Fruit fly (Drosophila melanogaster) whole organism: ENCODE results near the gene CG7497.

Experiments
- CG8478 ChIP-seq: fragments of >200 bp; optimal IDR thresholded peaks from 2 replicates; lab custom pipeline; 2018; ENCODE audit warnings: inconsistent platforms
- Dll ChIP-seq: fragments of >200 bp; optimal IDR thresholded peaks from 2 replicates; lab custom pipeline; 2017
- EcR ChIP-seq, 2 experiments: fragments of >200 bp; optimal IDR thresholded peaks; 2 replicates each; lab custom pipeline; 2017; ENCODE audit warnings: missing biosample characterization in 2 of 2, missing genetic modification characterization in 2 of 2, missing genetic modification reagents in 2 of 2
- pan ChIP-seq: fragments of >200 bp; optimal IDR thresholded peaks from 2 replicates; lab custom pipeline; 2017
- psq ChIP-seq: fragments of >200 bp; optimal IDR thresholded peaks from 2 replicates; lab custom pipeline; 2017
- usp ChIP-seq: fragments of >200 bp; optimal IDR thresholded peaks from 2 replicates; lab custom pipeline; 2017; ENCODE audit warnings: missing biosample characterization, missing genetic modification characterization, mixed read lengths

DNA sequence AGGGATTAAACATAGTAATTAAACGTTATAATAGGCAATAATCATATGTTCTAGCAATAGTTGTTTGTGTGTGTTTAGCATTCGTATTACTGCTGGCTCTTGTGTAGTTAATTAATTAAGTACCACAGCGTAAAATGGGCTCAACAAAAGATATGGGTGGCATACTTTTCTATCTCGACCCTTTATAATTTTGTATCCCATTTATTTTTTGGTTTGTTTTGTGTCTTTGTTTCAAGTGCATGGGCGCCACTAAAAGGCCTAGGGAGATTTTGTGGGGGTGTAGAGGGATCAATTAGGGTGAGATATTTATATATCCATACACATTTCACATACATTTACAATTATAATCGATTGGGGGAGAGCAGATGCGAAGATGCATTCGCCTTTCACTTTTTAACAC, 14.3 kb downstream of the CG7497 start:
- no peak for TF ChIP-seq usp (GFP tag; lab: Kevin White, UChicago)
- no peak for TF ChIP-seq pan (lab: Kevin White, UChicago)
- TF ChIP-seq psq (lab: Kevin White, UChicago), result no peak
- TF ChIP-seq CG8478 (lab: Kevin White, UChicago), result no peak
- TF ChIP-seq EcR (GFP tag; optimal IDR thresholded peaks at IDR 0.05; lab: Kevin White, UChicago), result no peak
- TF ChIP-seq Dll, result no peak
